Fruit fly (Drosophila melanogaster): ENCODE measurements around the gene Fkbp39.
A peak's percentile ranks its signal among the peaks of the same experiment; 100 is the strongest.

Fkbp39 gene

dm6 chr3R:15346018-15346383 is 13.1 kb upstream of the Fkbp39 start, which contains the start of the genes Surf4 and CG31301 (continued):
- TF ChIP-seq nerfin-2 (GFP tag; IDR thresholded peaks at IDR 0.05; ENCODE audit: partially characterized antibody) (peak; percentile 77), E2f2 (GFP tag; IDR thresholded peaks at IDR 0.05) (0 out of 2 replicates have a peak, but pooled peaks have one; percentile 33), Dll (GFP tag; IDR thresholded peaks at IDR 0.05; ENCODE audit: partially characterized antibody) (peak; percentile 61; the same call in 3 of the 4 replicates), CG13287 (GFP tag; IDR thresholded peaks at IDR 0.05; ENCODE audit: partially characterized antibody) (peak; percentile 71), Ada2b (GFP tag; IDR thresholded peaks at IDR 0.05) (no peak), CG2199 (GFP tag; IDR thresholded peaks at IDR 0.05) (0 out of 3 replicates have a peak, but pooled peaks have one; percentile 19), zen2 (GFP tag; IDR thresholded peaks at IDR 0.05; ENCODE audit: partially characterized antibody) (peak; percentile 77), jumu (GFP tag; optimal IDR thresholded peaks at IDR 0.05) (no peak), dm (GFP tag; optimal IDR thresholded peaks at IDR 0.05) (peak; percentile 91), CG1603 (tag; optimal IDR thresholded peaks at IDR 0.05) (peak; percentile 66), B-H2 (GFP tag; optimal IDR thresholded peaks at IDR 0.05) (peak; percentile 10), Optix (GFP tag; IDR thresholded peaks at IDR 0.05) (no peak), Kr (GFP tag; optimal IDR thresholded peaks at IDR 0.05) (no peak), CG17186 (GFP tag; optimal IDR thresholded peaks at IDR 0.05) (peak; percentile 17), inv (GFP tag; IDR thresholded peaks at IDR 0.05; ENCODE audit: partially characterized antibody) (peak; percentile 49), amos (GFP tag; IDR thresholded peaks at IDR 0.05; ENCODE audit: partially characterized antibody) (peak; percentile 74), stwl (tag; optimal IDR thresholded peaks at IDR 0.05) (peak; percentile 62), phol (tag; optimal IDR thresholded peaks at IDR 0.05) (peak; percentile 16), crp (GFP tag; optimal IDR thresholded peaks at IDR 0.05) (peak in 1 of 2 experiments; percentile 52), knrl (GFP tag; IDR thresholded peaks at IDR 0.05; ENCODE audit: partially characterized antibody) (peak; percentile 51; the same call in 2 of the 3 replicates), pzg (GFP tag; optimal IDR thresholded peaks at IDR 0.05) (peak; percentile 65), CG13624 (GFP tag; optimal IDR thresholded peaks at IDR 0.05) (peak; percentile 13), Scr (GFP tag; IDR thresholded peaks at IDR 0.05; ENCODE audit: partially characterized antibody) (peak; percentile 68; the same call in 1 of the 2 replicates), CG42726 (GFP tag; IDR thresholded peaks at IDR 0.05; ENCODE audit: partially characterized antibody) (peak; percentile 29; the same call in 1 of the 2 replicates), CG12155 (GFP tag; optimal IDR thresholded peaks at IDR 0.05) (peak; percentile 13), C15 (GFP tag; IDR thresholded peaks at IDR 0.05) (no peak), trem (tag; optimal IDR thresholded peaks at IDR 0.05) (peak; percentile 29), CG14014 (GFP tag; IDR thresholded peaks at IDR 0.05) (peak; percentile 33; the same call in 1 of the 2 replicates), CG10267 (tag; optimal IDR thresholded peaks at IDR 0.05) (peak; percentile 12), CG34422 (GFP tag; IDR thresholded peaks at IDR 0.05) (peak; percentile 17; the same call in 1 of the 3 replicates), Nf-YA (GFP tag; IDR thresholded peaks at IDR 0.05) (no peak), unpg (GFP tag; optimal IDR thresholded peaks at IDR 0.05) (peak; percentile 6), CG4617 (GFP tag; optimal IDR thresholded peaks at IDR 0.05; ENCODE audit: borderline replicate concordance) (peak; percentile 38), ato (GFP tag; IDR thresholded peaks at IDR 0.05; ENCODE audit: partially characterized antibody) (peak; percentile 85), zf30C (GFP tag; optimal IDR thresholded peaks at IDR 0.05) (peak; percentile 30), Adf1 (GFP tag; IDR thresholded peaks at IDR 0.05) (no peak), PHDP (tag; optimal IDR thresholded peaks at IDR 0.05) (peak; percentile 7), Dref (GFP tag; IDR thresholded peaks at IDR 0.05) (peak; percentile 91), sens (GFP tag) (peak; percentile 23), CG7963 (GFP tag; IDR thresholded peaks at IDR 0.05; ENCODE audit: partially characterized antibody) (peak; percentile 76), Nf-YC (tag; optimal IDR thresholded peaks at IDR 0.05) (peak; percentile 8), CG13894 (tag; optimal IDR thresholded peaks at IDR 0.05) (peak; percentile 6), vnd (GFP tag; IDR thresholded peaks at IDR 0.05; ENCODE audit: partially characterized antibody) (peak; percentile 57; the same call in 2 of the 3 replicates), CG15514 (GFP tag; optimal IDR thresholded peaks at IDR 0.05) (peak; percentile 27), Dp (GFP tag; optimal IDR thresholded peaks at IDR 0.05) (peak; percentile 35), BEAF-32 (GFP tag; optimal IDR thresholded peaks at IDR 0.05) (peak; percentile 67), CG11456 (GFP tag; IDR thresholded peaks at IDR 0.05) (no peak), CG17612 (GFP tag; IDR thresholded peaks at IDR 0.05) (no peak)

Measured in whole organism, embryonic.